Fruit fly (Drosophila melanogaster) whole organism, embryonic: ENCODE measurements around the gene CG11726.

Experiments
- Atf3 ChIP-seq: fragments of 200-800 bp; sonication (Bioruptor generic); optimal IDR thresholded peaks from 3 replicates; lab custom pipeline; 2016; ENCODE audit warnings: missing biosample characterization, missing genetic modification characterization
- CG13123 ChIP-seq: fragments of 200-800 bp; sonication (Bioruptor generic); optimal IDR thresholded peaks from 2 replicates; lab custom pipeline; 2016; ENCODE audit warnings: missing biosample characterization, missing genetic modification characterization
- CG16815 ChIP-seq: fragments of 200-800 bp; sonication (Bioruptor generic); optimal IDR thresholded peaks from 3 replicates; lab custom pipeline; 2017; ENCODE audit warnings: missing biosample characterization, mild to moderate bottlenecking, missing genetic modification characterization
- CG18764 ChIP-seq: fragments of 200-800 bp; sonication (Bioruptor generic); optimal IDR thresholded peaks from 3 replicates; lab custom pipeline; 2016; ENCODE audit warnings: missing biosample characterization, missing genetic modification characterization
- CG2712 ChIP-seq: fragments of 200-800 bp; optimal IDR thresholded peaks from 3 replicates; lab custom pipeline; 2019; ENCODE audit warnings: missing biosample characterization, mild to moderate bottlenecking, missing genetic modification characterization, moderate library complexity
- CG30020 ChIP-seq: fragments of 200-800 bp; optimal IDR thresholded peaks from 2 replicates; lab custom pipeline; 2019; ENCODE audit warnings: missing biosample characterization, mild to moderate bottlenecking, missing genetic modification characterization, moderate library complexity
- CG34224 ChIP-seq: fragments of 200-800 bp; sonication (Bioruptor generic); IDR thresholded peaks from 3 replicates; pipeline ENCODE4 v1.3.6; 2022; ENCODE audit warnings: missing biosample characterization, missing genetic modification characterization; ENCODE audit not compliant: partially characterized antibody
- CG7839 ChIP-seq: fragments of 200-800 bp; sonication (Bioruptor generic); optimal IDR thresholded peaks from 3 replicates; lab custom pipeline; 2018; ENCODE audit warnings: missing biosample characterization, mild to moderate bottlenecking, missing genetic modification characterization, moderate library complexity
- H15 ChIP-seq: fragments of 200-800 bp; sonication (Bioruptor generic); IDR thresholded peaks from 3 replicates; pipeline ENCODE4 v1.3.6; 2022; ENCODE audit warnings: missing biosample characterization, missing genetic modification characterization
- Hmr ChIP-seq: fragments of 200-800 bp; sonication (Bioruptor generic); optimal IDR thresholded peaks from 3 replicates; lab custom pipeline; 2017; ENCODE audit warnings: mild to moderate bottlenecking, missing biosample characterization, missing genetic modification reagents, missing genetic modification characterization
- ap ChIP-seq: fragments of 200-800 bp; sonication (Bioruptor generic); IDR thresholded peaks from 2 replicates; pipeline ENCODE4 v1.3.6; 2022; ENCODE audit warnings: missing biosample characterization, missing genetic modification characterization
- bab2 ChIP-seq: fragments of 200-800 bp; sonication (Bioruptor generic); optimal IDR thresholded peaks from 2 replicates; lab custom pipeline; 2016; ENCODE audit warnings: missing biosample characterization, missing genetic modification characterization
- croc ChIP-seq: fragments of 200-800 bp; sonication (Bioruptor generic); conservative IDR thresholded peaks from 3 replicates; pipeline ENCODE4 v1.3.6; 2022; ENCODE audit warnings: missing biosample characterization, missing genetic modification characterization
- dan ChIP-seq: fragments of 200-800 bp; sonication (Bioruptor generic); IDR thresholded peaks from 2 replicates; pipeline ENCODE4 v1.3.6; 2022; ENCODE audit warnings: missing biosample characterization, missing genetic modification characterization
- dpn ChIP-seq, 2 experiments: fragments of 200-800 bp; sonication (Bioruptor generic); optimal IDR thresholded peaks; 3 replicates each; lab custom pipeline; 2016; ENCODE audit warnings: missing biosample characterization in 2 of 2, missing genetic modification characterization in 2 of 2
- en ChIP-seq: fragments of 200-800 bp; sonication (Bioruptor generic); optimal IDR thresholded peaks from 2 replicates; lab custom pipeline; 2016; ENCODE audit warnings: missing biosample characterization, missing genetic modification characterization
- her ChIP-seq: fragments of 200-800 bp; sonication (Bioruptor generic); optimal IDR thresholded peaks from 2 replicates; lab custom pipeline; 2016; ENCODE audit warnings: missing biosample characterization, missing genetic modification characterization
- inv ChIP-seq: fragments of 200-800 bp; sonication (Bioruptor generic); IDR thresholded peaks from 2 replicates; pipeline ENCODE4 v1.3.6; 2022; ENCODE audit warnings: missing biosample characterization, missing genetic modification characterization; ENCODE audit not compliant: partially characterized antibody
- sob ChIP-seq: fragments of 200-800 bp; sonication (Bioruptor generic); IDR thresholded peaks from 2 replicates; pipeline ENCODE4 v1.3.6; 2022; ENCODE audit warnings: missing biosample characterization, missing genetic modification characterization
- z ChIP-seq: fragments of 200-800 bp; sonication (Bioruptor generic); IDR thresholded peaks from 3 replicates; pipeline ENCODE4 v1.3.6; 2022; ENCODE audit warnings: missing biosample characterization, missing genetic modification characterization
- zen2 ChIP-seq: fragments of 200-800 bp; sonication (Bioruptor generic); IDR thresholded peaks from 3 replicates; pipeline ENCODE4 v1.3.6; 2022; ENCODE audit warnings: missing biosample characterization, missing genetic modification characterization; ENCODE audit not compliant: partially characterized antibody

The CG11726 gene

DNA sequence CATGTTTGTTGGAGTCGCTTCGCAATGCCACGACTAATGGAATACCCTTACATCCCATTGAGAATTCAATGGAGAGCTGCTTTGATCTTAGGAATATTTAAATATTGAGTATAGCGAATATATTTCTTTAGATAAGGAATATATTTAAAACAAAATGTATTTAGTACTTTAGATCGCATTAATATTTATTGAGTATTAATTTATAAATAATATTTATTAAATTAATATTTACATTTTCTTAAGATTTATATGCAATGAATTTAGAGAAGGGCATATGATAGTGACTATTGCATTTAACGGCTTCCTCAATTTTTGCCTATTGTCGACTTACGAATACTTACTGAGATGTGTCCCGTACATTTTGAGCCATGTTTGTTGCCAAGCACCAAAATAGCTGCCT is 49.7 kb downstream of the CG11726 start (continued):
- no peak for TF ChIP-seq bab2 (GFP tag; lab: Kevin White, UChicago)
- TF ChIP-seq CG7839: peak; percentile 48
- TF ChIP-seq CG34224 (GFP tag; lab: Robert Waterston, UW): no peak
- TF ChIP-seq CG16815 (GFP tag; lab: Kevin White, UChicago): no peak
- no peak for TF ChIP-seq dpn (GFP tag; optimal IDR thresholded peaks at IDR 0.05; lab: Kevin White, UChicago)
- TF ChIP-seq H15 (GFP tag; lab: Robert Waterston, UW): no peak
- TF ChIP-seq, all 482 proteins: peak for 38

DNA sequence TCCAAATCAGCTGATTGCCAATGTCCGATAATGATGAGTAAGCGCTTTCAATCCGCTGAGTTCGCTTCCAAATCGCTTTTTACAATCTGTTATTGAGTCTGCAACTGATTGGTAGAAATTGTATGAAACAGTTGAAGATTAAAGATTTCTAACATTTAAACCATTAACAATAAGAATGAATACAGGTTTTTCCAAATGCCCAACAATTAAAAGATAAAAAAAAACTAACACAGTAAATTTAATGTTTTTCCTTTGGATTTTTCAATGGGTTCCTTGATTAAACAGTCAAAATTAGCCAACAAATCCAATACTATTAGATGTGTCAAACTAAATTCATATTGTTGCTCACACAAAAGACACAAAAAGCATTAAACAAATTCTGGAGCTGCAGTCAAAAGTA is 50.4 kb downstream of the CG11726 start, which contains the start of gene CG7557:
Gene CG7557, plus strand, starts transcription at position 301 of the 400 bp plus-strand sequence.
- TF ChIP-seq zen2 (GFP tag; lab: Robert Waterston, UW) (no peak), z (GFP tag; lab: Robert Waterston, UW) (no peak), ap (GFP tag; lab: Robert Waterston, UW) (no peak), CG13123 (GFP tag; lab: Kevin White, UChicago) (no peak), dan (GFP tag; lab: Robert Waterston, UW) (no peak), sob (no peak), Atf3 (GFP tag; lab: Kevin White, UChicago) (no peak), CG18764 (no peak), CG16815 (GFP tag; lab: Kevin White, UChicago) (no peak), CG30020 (tag; lab: Kevin White, UChicago) (no peak), en (no peak), croc (GFP tag; lab: Robert Waterston, UW) (no peak), dpn (GFP tag; optimal IDR thresholded peaks at IDR 0.05; lab: Kevin White, UChicago) (no peak), her (GFP tag; lab: Kevin White, UChicago) (no peak), Hmr (GFP tag; lab: Kevin White, UChicago) (no peak), inv (GFP tag; lab: Robert Waterston, UW) (no peak), CG2712 (tag; lab: Kevin White, UChicago) (no peak)
